Worm (Caenorhabditis elegans) whole organism, L1 larva: Measurements from ENCODE around the gene idpb-5.

Experiments
- C04F5.9 ChIP-seq: sonication (generic microtip); optimal IDR thresholded peaks from 2 replicates; lab custom pipeline; 2016; ENCODE audit warnings: missing genetic modification characterization, missing compliant biosample characterization
- C16A3.4 ChIP-seq: fragments of 150-350 bp; optimal IDR thresholded peaks from 2 replicates; lab custom pipeline; 2014; ENCODE audit warnings: missing biosample characterization, missing genetic modification characterization
- F16B12.6 ChIP-seq: fragments of 150-350 bp; optimal IDR thresholded peaks from 2 replicates; lab custom pipeline; 2014; ENCODE audit warnings: missing biosample characterization, missing genetic modification characterization
- Y116A8C.19 ChIP-seq: sonication (generic microtip); optimal IDR thresholded peaks from 2 replicates; lab custom pipeline; 2016; ENCODE audit warnings: missing compliant biosample characterization, missing genetic modification characterization, borderline replicate concordance
- aha-1 ChIP-seq: fragments of 150-350 bp; optimal IDR thresholded peaks from 2 replicates; lab custom pipeline; 2014; ENCODE audit warnings: missing biosample characterization, missing genetic modification characterization
- alr-1 ChIP-seq: fragments of 200-800 bp; sonication (Bioruptor generic); optimal IDR thresholded peaks from 2 replicates; lab custom pipeline; 2018; ENCODE audit warnings: borderline replicate concordance, mild to moderate bottlenecking, missing genetic modification characterization, missing compliant biosample characterization
- ama-1 ChIP-seq: fragments of 150-350 bp; optimal IDR thresholded peaks from 2 replicates; lab custom pipeline; 2014
- blmp-1 ChIP-seq: fragments of 150-350 bp; optimal IDR thresholded peaks from 2 replicates; lab custom pipeline; 2014; ENCODE audit warnings: missing biosample characterization, missing genetic modification characterization
- ceh-63 ChIP-seq: fragments of 200-800 bp; sonication (Bioruptor generic); optimal IDR thresholded peaks from 2 replicates; lab custom pipeline; 2018; ENCODE audit warnings: mild to moderate bottlenecking, missing genetic modification characterization, missing compliant biosample characterization
- ceh-90 ChIP-seq: sonication (generic microtip); optimal IDR thresholded peaks from 2 replicates; lab custom pipeline; 2016; ENCODE audit warnings: missing genetic modification characterization, missing compliant biosample characterization
- ces-1 ChIP-seq: fragments of 150-350 bp; optimal IDR thresholded peaks from 2 replicates; lab custom pipeline; 2014; ENCODE audit warnings: missing biosample characterization, missing genetic modification reagents, missing genetic modification characterization
- dpl-1 ChIP-seq, 3 experiments: fragments of 150-350 bp in 2 of 3; sonication (generic microtip) in 1 of 3; optimal IDR thresholded peaks; 2 replicates each; lab custom pipeline; 2014 to 2017; ENCODE audit warnings: missing biosample characterization in 3 of 3, missing genetic modification characterization in 3 of 3, missing genetic modification reagents in 3 of 3
- efl-1 ChIP-seq, 4 experiments: fragments of 150-350 bp; optimal IDR thresholded peaks in 3 of 4; peaks in 1 of 4; 1 replicate in 1 of 4; 2 replicates in 3 of 4; lab custom pipeline; 2014; ENCODE audit warnings: missing biosample characterization in 2 of 4, missing genetic modification characterization in 2 of 4, missing genetic modification reagents in 2 of 4
- efl-3 ChIP-seq: fragments of 200-800 bp; sonication (Bioruptor generic); optimal IDR thresholded peaks from 2 replicates; lab custom pipeline; 2018; ENCODE audit warnings: mild to moderate bottlenecking, missing genetic modification characterization, missing compliant biosample characterization
- egl-13 ChIP-seq: sonication (generic microtip); optimal IDR thresholded peaks from 2 replicates; lab custom pipeline; 2016; ENCODE audit warnings: missing genotype, missing genetic modification reagents, missing genetic modification characterization, missing compliant biosample characterization
- egl-27 ChIP-seq, 2 experiments: fragments of 150-350 bp in 1 of 2; sonication (generic microtip); optimal IDR thresholded peaks; 3 replicates each; lab custom pipeline; 2017 to 2018; ENCODE audit warnings: missing biosample characterization in 2 of 2, missing genetic modification characterization in 2 of 2, missing genetic modification reagents in 2 of 2
- elt-2 ChIP-seq: sonication (generic microtip); optimal IDR thresholded peaks from 2 replicates; lab custom pipeline; 2016; ENCODE audit warnings: missing genetic modification characterization, mild to moderate bottlenecking, inconsistent platforms, missing compliant biosample characterization, missing genetic modification reagents
- fkh-10 ChIP-seq: sonication (generic microtip); optimal IDR thresholded peaks from 2 replicates; lab custom pipeline; 2017; ENCODE audit warnings: missing biosample characterization, missing genetic modification reagents, missing genetic modification characterization
- fkh-4 ChIP-seq: sonication (generic microtip); optimal IDR thresholded peaks from 2 replicates; lab custom pipeline; 2016; ENCODE audit warnings: missing compliant biosample characterization, missing genetic modification characterization, borderline replicate concordance
- grh-1 ChIP-seq: fragments of 200-800 bp; sonication (Bioruptor generic); IDR thresholded peaks from 2 replicates; pipeline ENCODE4 v1.3.6; 2022; ENCODE audit warnings: missing genetic modification reagents, missing genetic modification characterization, missing compliant biosample characterization
- hlh-4 ChIP-seq: sonication (generic microtip); optimal IDR thresholded peaks from 2 replicates; lab custom pipeline; 2016; ENCODE audit warnings: mild to moderate bottlenecking, missing genetic modification characterization, missing compliant biosample characterization
- hpl-2 ChIP-seq: fragments of 150-350 bp; optimal IDR thresholded peaks from 2 replicates; lab custom pipeline; 2014; ENCODE audit warnings: missing biosample characterization, missing genetic modification reagents, missing genetic modification characterization
- lin-14 ChIP-seq: fragments of 200-800 bp; sonication (Bioruptor generic); optimal IDR thresholded peaks from 2 replicates; lab custom pipeline; 2018; ENCODE audit warnings: mild to moderate bottlenecking, missing genetic modification characterization, moderate library complexity, missing compliant biosample characterization
- lin-39 ChIP-seq: fragments of 150-350 bp; optimal IDR thresholded peaks from 2 replicates; lab custom pipeline; 2014; ENCODE audit warnings: missing biosample characterization, missing genetic modification reagents, missing genetic modification characterization
- lir-3 ChIP-seq: sonication (generic microtip); optimal IDR thresholded peaks from 2 replicates; lab custom pipeline; 2016; ENCODE audit warnings: mild to moderate bottlenecking, missing genetic modification characterization, moderate library complexity, missing compliant biosample characterization; ENCODE audit not compliant: poor library complexity
- lsy-2 ChIP-seq, 2 experiments: fragments of 150-350 bp; optimal IDR thresholded peaks; 2 replicates each; lab custom pipeline; 2014; ENCODE audit warnings: missing biosample characterization in 2 of 2, missing genetic modification characterization in 2 of 2
- mdl-1 ChIP-seq, 2 experiments: fragments of 150-350 bp; optimal IDR thresholded peaks; 2 replicates each; lab custom pipeline; 2014 to 2017; ENCODE audit warnings: missing biosample characterization in 2 of 2, missing genetic modification characterization in 2 of 2, inconsistent platforms in 1 of 2
- mef-2 ChIP-seq: fragments of 150-350 bp; optimal IDR thresholded peaks from 2 replicates; lab custom pipeline; 2014; ENCODE audit warnings: missing biosample characterization, missing genetic modification characterization
- nhr-11 ChIP-seq: fragments of 150-350 bp; optimal IDR thresholded peaks from 2 replicates; lab custom pipeline; 2014; ENCODE audit warnings: missing biosample characterization, missing genetic modification characterization
- nhr-20 ChIP-seq: sonication (generic microtip); optimal IDR thresholded peaks from 2 replicates; lab custom pipeline; 2016; ENCODE audit warnings: mild to moderate bottlenecking, missing genetic modification characterization, missing compliant biosample characterization
- nhr-47 ChIP-seq: sonication (generic microtip); optimal IDR thresholded peaks from 2 replicates; lab custom pipeline; 2016; ENCODE audit warnings: mild to moderate bottlenecking, missing genetic modification characterization, moderate library complexity, missing compliant biosample characterization
- nhr-76 ChIP-seq: sonication (generic microtip); optimal IDR thresholded peaks from 2 replicates; lab custom pipeline; 2017; ENCODE audit warnings: missing biosample characterization, missing genetic modification characterization
- nhr-77 ChIP-seq: fragments of 150-350 bp; optimal IDR thresholded peaks from 2 replicates; lab custom pipeline; 2014; ENCODE audit warnings: missing biosample characterization, missing genetic modification characterization
- nhr-85 ChIP-seq: sonication (generic microtip); peaks from one replicate; lab custom pipeline; 2016; ENCODE audit warnings: missing genetic modification characterization, inconsistent platforms, missing compliant biosample characterization
- nhr-90 ChIP-seq: sonication (generic microtip); optimal IDR thresholded peaks from 2 replicates; lab custom pipeline; 2016; ENCODE audit warnings: mild to moderate bottlenecking, missing genetic modification characterization, missing compliant biosample characterization; ENCODE audit not compliant: poor library complexity
- pax-3 ChIP-seq: fragments of 200-800 bp; sonication (Bioruptor generic); optimal IDR thresholded peaks from 2 replicates; lab custom pipeline; 2018; ENCODE audit warnings: mild to moderate bottlenecking, missing genetic modification characterization, moderate library complexity, missing compliant biosample characterization
- pqm-1 ChIP-seq: sonication (generic microtip); optimal IDR thresholded peaks from 3 replicates; lab custom pipeline; 2017; ENCODE audit warnings: missing biosample characterization, missing genetic modification characterization
- rnt-1 ChIP-seq: sonication (generic microtip); optimal IDR thresholded peaks from 2 replicates; lab custom pipeline; 2016; ENCODE audit warnings: mild to moderate bottlenecking, missing genetic modification characterization, moderate library complexity, missing compliant biosample characterization
- skn-1 ChIP-seq: fragments of 150-350 bp; optimal IDR thresholded peaks from 2 replicates; lab custom pipeline; 2014; ENCODE audit warnings: missing biosample characterization, missing genetic modification characterization
- snu-23 ChIP-seq: sonication (generic microtip); optimal IDR thresholded peaks from 2 replicates; lab custom pipeline; 2016; ENCODE audit warnings: missing genetic modification characterization, missing compliant biosample characterization
- sox-4 ChIP-seq: sonication (generic microtip); optimal IDR thresholded peaks from 2 replicates; lab custom pipeline; 2016; ENCODE audit warnings: missing genetic modification characterization, missing compliant biosample characterization
- sptf-1 ChIP-seq: fragments of 150-350 bp; optimal IDR thresholded peaks from 2 replicates; lab custom pipeline; 2014; ENCODE audit warnings: missing biosample characterization, missing genetic modification characterization
- sup-37 ChIP-seq: fragments of 200-800 bp; sonication (Bioruptor generic); optimal IDR thresholded peaks from 2 replicates; lab custom pipeline; 2018; ENCODE audit warnings: mild to moderate bottlenecking, missing genetic modification characterization, missing compliant biosample characterization
- tbx-2 ChIP-seq: sonication (generic microtip); optimal IDR thresholded peaks from 2 replicates; lab custom pipeline; 2016; ENCODE audit warnings: missing genetic modification characterization, missing compliant biosample characterization
- tlp-1 ChIP-seq: fragments of 150-350 bp; optimal IDR thresholded peaks from 2 replicates; lab custom pipeline; 2014; ENCODE audit warnings: missing biosample characterization, missing genetic modification characterization
- unc-130 ChIP-seq: fragments of 150-350 bp; optimal IDR thresholded peaks from 2 replicates; lab custom pipeline; 2017; ENCODE audit warnings: missing biosample characterization, missing genetic modification characterization, inconsistent platforms
- unc-98 ChIP-seq: fragments of 200-800 bp; sonication (Bioruptor generic); IDR thresholded peaks from 2 replicates; pipeline ENCODE4 v1.3.6; 2022; ENCODE audit warnings: missing genetic modification characterization, missing compliant biosample characterization
- vab-15 ChIP-seq: sonication (generic microtip); optimal IDR thresholded peaks from 2 replicates; lab custom pipeline; 2017; ENCODE audit warnings: missing genotype, mild to moderate bottlenecking, missing genetic modification characterization, missing compliant biosample characterization
- xbp-1 ChIP-seq: sonication (generic microtip); optimal IDR thresholded peaks from 2 replicates; lab custom pipeline; 2016; ENCODE audit warnings: missing genetic modification characterization, missing compliant biosample characterization
- zip-4 ChIP-seq: fragments of 200-800 bp; sonication (Bioruptor generic); optimal IDR thresholded peaks from 2 replicates; lab custom pipeline; 2018; ENCODE audit warnings: mild to moderate bottlenecking, missing genetic modification characterization, moderate library complexity, missing compliant biosample characterization
- ztf-11 ChIP-seq, 2 experiments: sonication (generic microtip); optimal IDR thresholded peaks; 2 replicates each; lab custom pipeline; 2016 to 2017; ENCODE audit warnings: missing genetic modification characterization in 2 of 2, missing biosample characterization in 1 of 2, missing compliant biosample characterization in 1 of 2

Gene idpb-5

DNA sequence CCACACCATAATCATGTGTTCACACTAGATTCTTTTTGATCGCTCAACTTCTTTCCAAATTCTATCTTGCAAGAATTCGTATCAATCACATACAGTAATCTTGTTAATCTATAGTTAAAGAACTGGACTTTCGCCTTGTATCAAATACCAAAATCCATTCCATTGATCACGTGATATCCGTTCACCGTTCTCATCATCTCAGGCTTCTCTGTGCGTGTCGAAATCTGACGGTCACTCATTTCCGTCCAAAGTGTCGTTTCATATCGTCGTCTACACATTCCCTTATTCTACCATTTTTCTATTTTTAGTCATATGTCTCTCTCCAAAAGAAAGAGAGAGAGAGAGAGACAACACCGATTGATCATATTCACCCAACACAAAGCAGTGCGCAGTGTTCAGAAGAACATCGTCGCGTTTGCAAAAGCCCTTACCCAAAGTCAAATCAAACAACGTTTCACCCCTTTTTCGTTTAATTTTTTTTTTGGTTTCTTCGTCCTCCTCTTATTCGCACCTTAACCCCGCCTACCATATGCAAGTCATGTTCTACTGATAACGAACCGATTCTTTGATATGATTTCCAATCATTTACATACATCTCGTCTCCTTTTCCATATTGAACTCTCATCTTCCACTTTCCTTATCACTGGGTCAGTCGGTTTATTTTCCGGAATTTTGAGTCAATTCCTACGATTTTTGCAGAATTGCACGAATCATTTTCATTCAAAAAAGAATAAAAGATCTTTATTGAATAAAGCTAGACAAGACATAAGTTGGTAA lies 19.9 kb downstream of the idpb-5 start (continued):
- TF ChIP-seq pqm-1 (tag; lab: Kevin White, UChicago) (no peak), nhr-20 (tag; lab: Kevin White, UChicago) (peak; percentile 59), ztf-11 (tag; optimal IDR thresholded peaks at IDR 0.05; lab: Kevin White, UChicago) (no peak), sox-4 (tag; lab: Kevin White, UChicago) (no peak), nhr-76 (tag; lab: Kevin White, UChicago) (no peak), nhr-90 (tag; lab: Kevin White, UChicago) (peak; percentile 17), C04F5.9 (tag; lab: Kevin White, UChicago) (no peak), ceh-63 (GFP tag; lab: Kevin White, UChicago) (no peak), mdl-1 (tag; optimal IDR thresholded peaks at IDR 0.05; lab: Kevin White, UChicago) (peak in 1 of 2 experiments; percentile 35), F16B12.6 (tag; lab: Kevin White, UChicago) (no peak), hpl-2 (GFP tag; lab: Kevin White, UChicago) (no peak), elt-2 (peak; percentile 60), fkh-4 (no peak), egl-27 (tag; optimal IDR thresholded peaks at IDR 0.05; lab: Kevin White, UChicago) (no peak), skn-1 (tag; lab: Kevin White, UChicago) (no peak), lin-39 (tag; lab: Kevin White, UChicago) (no peak), rnt-1 (tag; lab: Kevin White, UChicago) (no peak), ces-1 (GFP tag; lab: Kevin White, UChicago) (no peak), zip-4 (GFP tag; lab: Kevin White, UChicago) (no peak), alr-1 (tag; lab: Kevin White, UChicago) (no peak), efl-1 (optimal IDR thresholded peaks at IDR 0.05; lab: Kevin White, UChicago) (no peak), efl-1 (GFP tag; optimal IDR thresholded peaks at IDR 0.05 in 1 of 2; lab: Kevin White, UChicago) (peak in 1 of 2 experiments; percentile 19), ceh-90 (no peak), snu-23 (GFP tag; lab: Kevin White, UChicago) (peak; percentile 41), pax-3 (no peak), egl-13 (tag; lab: Kevin White, UChicago) (no peak), lin-14 (GFP tag; lab: Kevin White, UChicago) (peak; percentile 69), sptf-1 (no peak), Y116A8C.19 (tag; lab: Kevin White, UChicago) (no peak), nhr-47 (tag; lab: Kevin White, UChicago) (no peak), nhr-11 (tag; lab: Kevin White, UChicago) (no peak), ama-1 (lab: Kevin White, UChicago) (no peak), fkh-10 (GFP tag; lab: Kevin White, UChicago) (no peak), efl-3 (GFP tag; lab: Kevin White, UChicago) (no peak), tlp-1 (tag; lab: Kevin White, UChicago) (no peak), vab-15 (tag; lab: Kevin White, UChicago) (no peak), nhr-85 (tag; lab: Kevin White, UChicago) (peak; percentile 92), unc-130 (tag; lab: Kevin White, UChicago) (no peak), lir-3 (tag; lab: Kevin White, UChicago) (no peak), C16A3.4 (tag; lab: Kevin White, UChicago) (no peak), tbx-2 (tag; lab: Kevin White, UChicago) (peak; percentile 14), aha-1 (tag; lab: Kevin White, UChicago) (no peak), mef-2 (tag; lab: Kevin White, UChicago) (no peak), dpl-1 (GFP tag; optimal IDR thresholded peaks at IDR 0.05; lab: Kevin White, UChicago) (no peak), lsy-2 (tag; optimal IDR thresholded peaks at IDR 0.05; lab: Kevin White, UChicago) (peak in 1 of 2 experiments; percentile 67), unc-98 (GFP tag; lab: Robert Waterston, UW) (no peak), sup-37 (GFP tag; lab: Kevin White, UChicago) (no peak), xbp-1 (tag; lab: Kevin White, UChicago) (no peak), blmp-1 (tag; lab: Kevin White, UChicago) (peak; percentile 63), nhr-77 (no peak), grh-1 (no peak), hlh-4 (no peak)
